Fruit fly (Drosophila melanogaster) whole organism, embryonic: ENCODE data around the gene CG11898.

ENCODE experiments used
- CG10654 ChIP-seq: fragments of 200-800 bp; sonication (Bioruptor generic); optimal IDR thresholded peaks from 2 replicates; lab custom pipeline; 2016; ENCODE audit warnings: missing biosample characterization, missing genetic modification characterization
- CG12219 ChIP-seq: fragments of 200-800 bp; sonication (Bioruptor generic); optimal IDR thresholded peaks from 3 replicates; lab custom pipeline; 2018; ENCODE audit warnings: missing biosample characterization, mild to moderate bottlenecking, missing genetic modification characterization
- CG13287 ChIP-seq: fragments of 200-800 bp; sonication (Bioruptor generic); IDR thresholded peaks from 2 replicates; pipeline ENCODE4 v1.3.6; 2022; ENCODE audit warnings: missing biosample characterization, missing genetic modification characterization; ENCODE audit not compliant: partially characterized antibody
- CG14667 ChIP-seq: fragments of 200-800 bp; sonication (Bioruptor generic); IDR thresholded peaks from 2 replicates; pipeline ENCODE4 v1.3.6; 2022; ENCODE audit warnings: missing biosample characterization, missing genetic modification characterization
- CG14860 ChIP-seq: fragments of 200-800 bp; sonication (Bioruptor generic); IDR thresholded peaks from 3 replicates; pipeline ENCODE4 v1.3.6; 2022; ENCODE audit warnings: missing biosample characterization, missing genetic modification characterization; ENCODE audit not compliant: partially characterized antibody
- CG15696 ChIP-seq: fragments of 200-800 bp; sonication (Bioruptor generic); optimal IDR thresholded peaks from 2 replicates; lab custom pipeline; 2019; ENCODE audit warnings: missing biosample characterization, mild to moderate bottlenecking, missing genetic modification characterization, moderate library complexity
- CG17186 ChIP-seq: fragments of 200-800 bp; sonication (Bioruptor generic); optimal IDR thresholded peaks from 3 replicates; lab custom pipeline; 2017; ENCODE audit warnings: missing biosample characterization, missing genetic modification reagents, missing genetic modification characterization
- CG18599 ChIP-seq: fragments of 200-800 bp; sonication (Bioruptor generic); optimal IDR thresholded peaks from 3 replicates; lab custom pipeline; 2017; ENCODE audit warnings: missing biosample characterization, missing genetic modification characterization, mild to moderate bottlenecking, moderate library complexity, missing genetic modification reagents
- CG30020 ChIP-seq: fragments of 200-800 bp; optimal IDR thresholded peaks from 2 replicates; lab custom pipeline; 2019; ENCODE audit warnings: missing biosample characterization, mild to moderate bottlenecking, missing genetic modification characterization, moderate library complexity
- CG30403 ChIP-seq: fragments of 200-800 bp; sonication (Bioruptor generic); optimal IDR thresholded peaks from 3 replicates; lab custom pipeline; 2016; ENCODE audit warnings: missing biosample characterization, missing genetic modification characterization
- CG31365 ChIP-seq: fragments of 200-800 bp; sonication (Bioruptor generic); optimal IDR thresholded peaks from 2 replicates; lab custom pipeline; 2018; ENCODE audit warnings: missing biosample characterization, mild to moderate bottlenecking, missing genetic modification characterization
- CG3281 ChIP-seq: fragments of 200-800 bp; sonication (Bioruptor generic); optimal IDR thresholded peaks from 3 replicates; lab custom pipeline; 2017; ENCODE audit warnings: missing biosample characterization, mild to moderate bottlenecking, missing genetic modification characterization
- CG3726 ChIP-seq: fragments of 200-800 bp; sonication (Bioruptor generic); IDR thresholded peaks from 3 replicates; pipeline ENCODE4, ENCODE4 v1.3.6; 2022; ENCODE audit warnings: missing biosample characterization, missing genetic modification characterization
- CG3847 ChIP-seq: fragments of 200-800 bp; sonication (Bioruptor generic); IDR thresholded peaks from 2 replicates; pipeline ENCODE4 v1.3.6; 2022; ENCODE audit warnings: missing biosample characterization, missing genetic modification characterization
- CG4328 ChIP-seq: fragments of 200-800 bp; sonication (Bioruptor generic); optimal IDR thresholded peaks from 3 replicates; lab custom pipeline; 2017; ENCODE audit warnings: missing biosample characterization, missing genetic modification reagents, missing genetic modification characterization
- CG4730 ChIP-seq: fragments of 200-800 bp; sonication (Bioruptor generic); IDR thresholded peaks from 2 replicates; pipeline ENCODE4 v1.3.6; 2022; ENCODE audit warnings: missing biosample characterization, missing genetic modification characterization
- CG4820 ChIP-seq: fragments of 200-800 bp; sonication (Bioruptor generic); optimal IDR thresholded peaks from 3 replicates; lab custom pipeline; 2016; ENCODE audit warnings: missing biosample characterization, missing genetic modification characterization
- CG8089 ChIP-seq: fragments of 200-800 bp; sonication (Bioruptor generic); optimal IDR thresholded peaks from 3 replicates; lab custom pipeline; 2016; ENCODE audit warnings: missing biosample characterization, missing genetic modification characterization
- Chrac-16 ChIP-seq: fragments of 200-800 bp; sonication (Bioruptor generic); optimal IDR thresholded peaks from 3 replicates; lab custom pipeline; 2016; ENCODE audit warnings: missing biosample characterization, missing genetic modification characterization
- Dll ChIP-seq: fragments of 200-800 bp; sonication (Bioruptor generic); IDR thresholded peaks from 4 replicates; pipeline ENCODE4 v1.3.6; 2022; ENCODE audit warnings: missing biosample characterization, missing genetic modification characterization; ENCODE audit not compliant: partially characterized antibody
- Doc2 ChIP-seq: fragments of 200-800 bp; sonication (Bioruptor generic); IDR thresholded peaks from 2 replicates; pipeline ENCODE4 v1.3.6; 2022; ENCODE audit warnings: missing biosample characterization, missing genetic modification characterization
- Dp ChIP-seq: fragments of 200-800 bp; sonication (Bioruptor generic); optimal IDR thresholded peaks from 2 replicates; lab custom pipeline; 2018; ENCODE audit warnings: missing biosample characterization, mild to moderate bottlenecking, missing genetic modification characterization, moderate library complexity
- Fer2 ChIP-seq: fragments of 200-800 bp; sonication (Bioruptor generic); optimal IDR thresholded peaks from 2 replicates; lab custom pipeline; 2018; ENCODE audit warnings: missing biosample characterization, mild to moderate bottlenecking, missing genetic modification characterization, moderate library complexity
- Max ChIP-seq: fragments of 200-800 bp; sonication (Bioruptor generic); optimal IDR thresholded peaks from 2 replicates; lab custom pipeline; 2016; ENCODE audit warnings: missing biosample characterization, mild to moderate bottlenecking, missing genetic modification characterization
- NC2α ChIP-seq: fragments of 200-800 bp; sonication (Bioruptor generic); optimal IDR thresholded peaks from 2 replicates; lab custom pipeline; 2016; ENCODE audit warnings: missing biosample characterization, missing genetic modification characterization
- Nf-YB ChIP-seq: fragments of 200-800 bp; sonication (Bioruptor generic); optimal IDR thresholded peaks from 3 replicates; lab custom pipeline; 2019; ENCODE audit warnings: missing biosample characterization, mild to moderate bottlenecking, missing genetic modification characterization, moderate library complexity
- Spps ChIP-seq: fragments of 200-800 bp; sonication (Bioruptor generic); optimal IDR thresholded peaks from 2 replicates; lab custom pipeline; 2018; ENCODE audit warnings: missing biosample characterization, mild to moderate bottlenecking, missing genetic modification characterization
- Sry-δ ChIP-seq: fragments of 200-800 bp; sonication (Bioruptor generic); optimal IDR thresholded peaks from 2 replicates; lab custom pipeline; 2016; ENCODE audit warnings: missing biosample characterization, missing genetic modification characterization
- Xbp1 ChIP-seq: fragments of 200-800 bp; sonication (Bioruptor generic); optimal IDR thresholded peaks from 3 replicates; lab custom pipeline; 2016; ENCODE audit warnings: missing biosample characterization, mild to moderate bottlenecking, missing genetic modification characterization
- ac ChIP-seq: fragments of 200-800 bp; sonication (Bioruptor generic); optimal IDR thresholded peaks from 3 replicates; lab custom pipeline; 2017; ENCODE audit warnings: missing biosample characterization, mild to moderate bottlenecking, missing genetic modification characterization
- ap ChIP-seq: fragments of 200-800 bp; sonication (Bioruptor generic); IDR thresholded peaks from 2 replicates; pipeline ENCODE4 v1.3.6; 2022; ENCODE audit warnings: missing biosample characterization, missing genetic modification characterization
- ash1 ChIP-seq: fragments of 200-800 bp; sonication (Bioruptor generic); optimal IDR thresholded peaks from 2 replicates; lab custom pipeline; 2018; ENCODE audit warnings: missing biosample characterization, mild to moderate bottlenecking, missing genetic modification characterization
- chif ChIP-seq, 2 experiments: fragments of 200-800 bp; sonication (Bioruptor generic); optimal IDR thresholded peaks; 3 replicates each; lab custom pipeline; 2016; ENCODE audit warnings: missing biosample characterization in 2 of 2, missing genetic modification characterization in 2 of 2
- cwo ChIP-seq: fragments of 200-800 bp; sonication (Bioruptor generic); optimal IDR thresholded peaks from 3 replicates; lab custom pipeline; 2017; ENCODE audit warnings: missing biosample characterization, missing genetic modification characterization, mild to moderate bottlenecking, moderate library complexity, missing genetic modification reagents
- dm ChIP-seq: fragments of 200-800 bp; sonication (Bioruptor generic); optimal IDR thresholded peaks from 3 replicates; lab custom pipeline; 2016; ENCODE audit warnings: missing biosample characterization, missing genetic modification characterization
- dysf ChIP-seq: fragments of 200-800 bp; sonication (Bioruptor generic); IDR thresholded peaks from 3 replicates; pipeline ENCODE4 v1.3.6; 2022; ENCODE audit warnings: missing biosample characterization, missing genetic modification characterization
- esg ChIP-seq: fragments of 200-800 bp; sonication (Bioruptor generic); conservative IDR thresholded peaks from 2 replicates; pipeline ENCODE4 v1.3.6; 2022; ENCODE audit warnings: missing biosample characterization, missing genetic modification characterization
- ewg ChIP-seq: fragments of 200-800 bp; sonication (Bioruptor generic); optimal IDR thresholded peaks from 3 replicates; lab custom pipeline; 2017; ENCODE audit warnings: mild to moderate bottlenecking, missing biosample characterization, missing genetic modification reagents, missing genetic modification characterization
- fd102C ChIP-seq: fragments of 200-800 bp; sonication (Bioruptor generic); optimal IDR thresholded peaks from 2 replicates; lab custom pipeline; 2018; ENCODE audit warnings: missing biosample characterization, mild to moderate bottlenecking, missing genetic modification characterization, moderate library complexity
- gcm ChIP-seq: fragments of 200-800 bp; sonication (Bioruptor generic); optimal IDR thresholded peaks from 2 replicates; lab custom pipeline; 2019; ENCODE audit warnings: missing biosample characterization, mild to moderate bottlenecking, missing genetic modification characterization, moderate library complexity
- insv ChIP-seq, 2 experiments: fragments of 200-800 bp; sonication (Bioruptor generic); optimal IDR thresholded peaks; 3 replicates each; lab custom pipeline; 2016 to 2018; ENCODE audit warnings: missing biosample characterization in 2 of 2, missing genetic modification characterization in 2 of 2
- ken ChIP-seq: fragments of 200-800 bp; sonication (Bioruptor generic); IDR thresholded peaks from 3 replicates; pipeline ENCODE4 v1.3.6; 2022; ENCODE audit warnings: missing biosample characterization, missing genetic modification characterization
- maf-S ChIP-seq: fragments of 200-800 bp; sonication (Bioruptor generic); optimal IDR thresholded peaks from 2 replicates; lab custom pipeline; 2016; ENCODE audit warnings: missing biosample characterization, missing genetic modification characterization
- pan ChIP-seq, 4 experiments: fragments of >200 bp in 3 of 4; fragments of 200-800 bp in 1 of 4; sonication (Bioruptor generic) in 1 of 4; optimal IDR thresholded peaks in 3 of 4; IDR thresholded peaks in 1 of 4; 2 replicates each; pipeline versions ENCODE4 v1.3.6 to Lab custom; 2017 to 2022; ENCODE audit warnings: missing biosample characterization in 2 of 4, missing genetic modification characterization in 2 of 4, mixed read lengths in 1 of 4
- row ChIP-seq: fragments of 200-800 bp; sonication (Bioruptor generic); IDR thresholded peaks from 3 replicates; pipeline ENCODE4 v1.3.6; 2022; ENCODE audit warnings: missing biosample characterization, missing genetic modification characterization
- tx ChIP-seq: fragments of 200-800 bp; sonication (Bioruptor generic); optimal IDR thresholded peaks from 2 replicates; lab custom pipeline; 2016; ENCODE audit warnings: missing biosample characterization, missing genetic modification characterization
- zen ChIP-seq: fragments of 200-800 bp; sonication (Bioruptor generic); optimal IDR thresholded peaks from 3 replicates; lab custom pipeline; 2018; ENCODE audit warnings: missing biosample characterization, mild to moderate bottlenecking, missing genetic modification characterization, moderate library complexity
- zfh1 ChIP-seq: fragments of 200-800 bp; sonication (Bioruptor generic); IDR thresholded peaks from 3 replicates; pipeline ENCODE4 v1.3.6; 2022; ENCODE audit warnings: missing biosample characterization, missing genetic modification characterization

Gene CG11898

dm6 chr3R:29151621-29152092 lies 13.8 kb upstream of the CG11898 start, which contains the start of gene eIF2D (continued):
- TF ChIP-seq row (GFP tag; lab: Robert Waterston, UW) = peak; percentile 87
- TF ChIP-seq CG12219 = peak; percentile 55
- TF ChIP-seq ap (GFP tag; lab: Robert Waterston, UW) = 0 out of 2 replicates have a peak, but pooled peaks have one; percentile 21
- peak; percentile 24 for TF ChIP-seq ac (GFP tag; lab: Kevin White, UChicago)
- TF ChIP-seq CG3281 = peak; percentile 68
- no peak for TF ChIP-seq CG3726 (GFP tag; lab: Robert Waterston, UW)
- TF ChIP-seq zfh1 = peak; percentile 56; the same call in 2 of the 3 replicates
- TF ChIP-seq CG13287 (GFP tag; lab: Robert Waterston, UW) = peak; percentile 39; the same call in 1 of the 2 replicates
- TF ChIP-seq CG30403 (GFP tag; lab: Kevin White, UChicago) = peak; percentile 67
- peak; percentile 21 for TF ChIP-seq cwo (GFP tag; lab: Kevin White, UChicago)
- TF ChIP-seq CG3847 (GFP tag; lab: Robert Waterston, UW) = peak; percentile 30; the same call in 1 of the 2 replicates
- TF ChIP-seq CG4820 (GFP tag; lab: Kevin White, UChicago) = peak; percentile 51
- TF ChIP-seq tx (GFP tag; lab: Kevin White, UChicago) = no peak
- no peak for TF ChIP-seq CG14860 (GFP tag; lab: Robert Waterston, UW)
- TF ChIP-seq Chrac-16 (GFP tag; lab: Kevin White, UChicago) = peak; percentile 50
- TF ChIP-seq gcm (GFP tag; lab: Kevin White, UChicago) = peak; percentile 26
- TF ChIP-seq ken = 0 out of 3 replicates have a peak, but pooled peaks have one; percentile 49
- peak; percentile 33 for TF ChIP-seq dm (GFP tag; lab: Kevin White, UChicago)
- TF ChIP-seq CG18599 (GFP tag; lab: Kevin White, UChicago) = peak; percentile 75
- no peak for TF ChIP-seq CG31365 (tag; lab: Kevin White, UChicago)
- TF ChIP-seq NC2α = no peak
- TF ChIP-seq CG14667 (GFP tag; lab: Robert Waterston, UW) = peak; percentile 39; the same call in 1 of the 2 replicates
- no peak for TF ChIP-seq pan (optimal IDR thresholded peaks at IDR 0.05; lab: Kevin White, UChicago)
- TF ChIP-seq pan (GFP tag; optimal IDR thresholded peaks at IDR 0.05 in 1 of 2, IDR thresholded peaks at IDR 0.05 in 1 of 2) = peak in 1 of 2 experiments; percentile 72
- TF ChIP-seq Max = peak; percentile 58
- TF ChIP-seq CG4730 (GFP tag; lab: Robert Waterston, UW) = 0 out of 2 replicates have a peak, but pooled peaks have one; percentile 35
- TF ChIP-seq dysf (GFP tag; lab: Robert Waterston, UW) = peak; percentile 66; the same call in 2 of the 3 replicates
- peak; percentile 56 for TF ChIP-seq zen (tag; lab: Kevin White, UChicago)
- TF ChIP-seq maf-S = no peak
- TF ChIP-seq ewg (GFP tag; lab: Kevin White, UChicago) = peak; percentile 16
- no peak for TF ChIP-seq ash1
- peak; percentile 24 for TF ChIP-seq Sry-δ
- TF ChIP-seq Dll = no peak
- TF ChIP-seq CG15696 = peak; percentile 66
- TF ChIP-seq Nf-YB (GFP tag; lab: Kevin White, UChicago) = peak; percentile 19
- peak; percentile 20 for TF ChIP-seq CG30020 (tag; lab: Kevin White, UChicago)
- TF ChIP-seq fd102C = no peak
- TF ChIP-seq chif (GFP tag; optimal IDR thresholded peaks at IDR 0.05; lab: Kevin White, UChicago) = peak; percentile 37
- no peak for TF ChIP-seq Doc2 (GFP tag; lab: Robert Waterston, UW)
- TF ChIP-seq CG8089 (GFP tag; lab: Kevin White, UChicago) = no peak
- peak; percentile 1 for TF ChIP-seq Dp
- TF ChIP-seq Xbp1 (GFP tag; lab: Kevin White, UChicago) = peak; percentile 46
- peak in 1 of 2 experiments; percentile 41 for TF ChIP-seq insv (GFP tag; optimal IDR thresholded peaks at IDR 0.05; lab: Kevin White, UChicago)
- peak; percentile 35 for TF ChIP-seq Spps (tag; lab: Kevin White, UChicago)
- peak; percentile 12 for TF ChIP-seq CG17186 (GFP tag; lab: Kevin White, UChicago)
- peak; percentile 10; the same call in 1 of the 2 replicates for TF ChIP-seq esg (GFP tag; lab: Robert Waterston, UW)
- TF ChIP-seq CG4328 (GFP tag; lab: Kevin White, UChicago) = peak; percentile 27
- peak; percentile 28 for TF ChIP-seq CG10654 (GFP tag; lab: Kevin White, UChicago)
- peak; percentile 29 for TF ChIP-seq Fer2
